Worm (Caenorhabditis elegans): ENCODE data around the gene Y57G11C.1142.

ce11 chrIV:14760845-14761244 is 41.6 kb upstream of the Y57G11C.1142 start, which contains the start of gene ptp-5.2:
- TF ChIP-seq flt-1 (GFP tag; IDR thresholded peaks at IDR 0.05) (no peak), cog-1 (tag; optimal IDR thresholded peaks at IDR 0.05) (no peak), ztf-23 (GFP tag; IDR thresholded peaks at IDR 0.05) (no peak), ztf-29 (GFP tag; IDR thresholded peaks at IDR 0.05) (no peak), klf-2 (GFP tag; conservative IDR thresholded peaks at IDR 0.05) (no peak), med-1 (GFP tag; optimal IDR thresholded peaks at IDR 0.05; ENCODE audit: insufficient read depth) (no peak), tab-1 (GFP tag; IDR thresholded peaks at IDR 0.05) (no peak)
